Fruit fly (Drosophila melanogaster): ENCODE measurements around the gene Prx6a.

Prx6a gene

DNA sequence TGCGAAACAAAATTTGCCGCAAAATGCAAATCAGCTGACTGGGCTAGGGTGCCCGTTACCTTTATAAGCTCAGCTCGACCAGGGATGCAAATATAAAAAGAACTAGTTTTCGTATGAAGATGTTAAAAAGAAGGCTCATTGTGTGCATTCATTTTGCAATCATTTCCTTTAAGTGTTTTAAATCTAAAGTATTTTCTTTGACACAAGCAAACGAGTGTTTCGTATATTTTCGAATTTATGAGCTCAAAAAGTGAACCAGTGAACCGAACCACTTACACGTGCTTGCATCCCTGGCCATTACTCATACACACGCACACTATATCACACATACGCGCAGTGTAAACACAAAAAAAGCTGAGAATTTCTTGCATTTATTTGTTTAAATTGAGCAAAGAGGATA, at the start of gene Prx6a, which contains the start of gene Sbat (continued):
- peak; percentile 71 for TF ChIP-seq CG3847 (GFP tag; IDR thresholded peaks at IDR 0.05)
- no peak for TF ChIP-seq Lim3 (GFP tag; IDR thresholded peaks at IDR 0.05)
- peak; percentile 70 for TF ChIP-seq sisA (GFP tag; IDR thresholded peaks at IDR 0.05)
- peak; percentile 66 for TF ChIP-seq CG12942 (GFP tag; optimal IDR thresholded peaks at IDR 0.05)
- TF ChIP-seq E2f1 (GFP tag; IDR thresholded peaks at IDR 0.05), result peak; percentile 50
- peak; percentile 81 for TF ChIP-seq CG30403 (GFP tag; optimal IDR thresholded peaks at IDR 0.05)
- no peak for TF ChIP-seq CG6654 (GFP tag; optimal IDR thresholded peaks at IDR 0.05)
- TF ChIP-seq CG12769 (tag; optimal IDR thresholded peaks at IDR 0.05), result peak; percentile 77
- peak; percentile 52 for TF ChIP-seq Usf (GFP tag; optimal IDR thresholded peaks at IDR 0.05)
- TF ChIP-seq CkIIα-i1 (GFP tag; IDR thresholded peaks at IDR 0.05), result no peak
- peak; percentile 61 for TF ChIP-seq al (GFP tag; IDR thresholded peaks at IDR 0.05)
- TF ChIP-seq NK7.1 (GFP tag; optimal IDR thresholded peaks at IDR 0.05), result no peak
- peak; percentile 80 for TF ChIP-seq CG14710 (tag; optimal IDR thresholded peaks at IDR 0.05)
- TF ChIP-seq CG33557 (GFP tag; optimal IDR thresholded peaks at IDR 0.05), result peak; percentile 66
- TF ChIP-seq unc-4 (GFP tag; IDR thresholded peaks at IDR 0.05; ENCODE audit: partially characterized antibody), result peak; percentile 52
- TF ChIP-seq dysf (GFP tag; IDR thresholded peaks at IDR 0.05), result peak; percentile 74
- TF ChIP-seq Ets65A (GFP tag), result peak; percentile 96
- TF ChIP-seq ro (GFP tag; IDR thresholded peaks at IDR 0.05), result 0 out of 2 replicates have a peak, but pooled peaks have one; percentile 6
- TF ChIP-seq Dll (GFP tag; IDR thresholded peaks at IDR 0.05; ENCODE audit: partially characterized antibody), result peak; percentile 50; the same call in 2 of the 4 replicates
- TF ChIP-seq jumu (GFP tag; optimal IDR thresholded peaks at IDR 0.05), result peak; percentile 74
- TF ChIP-seq row (GFP tag; IDR thresholded peaks at IDR 0.05), result peak; percentile 97
- TF ChIP-seq Doc3 (GFP tag; IDR thresholded peaks at IDR 0.05; ENCODE audit: partially characterized antibody), result no peak
- peak; percentile 65 for TF ChIP-seq Dek (tag; optimal IDR thresholded peaks at IDR 0.05)
- peak; percentile 17 for TF ChIP-seq CTCF (GFP tag; optimal IDR thresholded peaks at IDR 0.05)
- no peak for TF ChIP-seq tio (GFP tag; optimal IDR thresholded peaks at IDR 0.05)
- TF ChIP-seq tap (tag; optimal IDR thresholded peaks at IDR 0.05), result peak; percentile 37
- peak; percentile 65 for TF ChIP-seq CG16863 (GFP tag; optimal IDR thresholded peaks at IDR 0.05)
- TF ChIP-seq CG10543 (GFP tag; optimal IDR thresholded peaks at IDR 0.05), result peak; percentile 80
- peak; percentile 50; the same call in 1 of the 3 replicates for TF ChIP-seq ci (GFP tag; IDR thresholded peaks at IDR 0.05)
- TF ChIP-seq ATbp (GFP tag; optimal IDR thresholded peaks at IDR 0.05), result peak; percentile 4
- TF ChIP-seq Drgx (GFP tag; IDR thresholded peaks at IDR 0.05), result no peak
- peak; percentile 60 for TF ChIP-seq CG8290 (GFP tag; optimal IDR thresholded peaks at IDR 0.05)
- TF ChIP-seq CG8290 (tag; optimal IDR thresholded peaks at IDR 0.05), result peak; percentile 55 to 69
- TF ChIP-seq CG12391 (tag; optimal IDR thresholded peaks at IDR 0.05), result peak; percentile 79
- peak; percentile 45 for TF ChIP-seq en (GFP tag; optimal IDR thresholded peaks at IDR 0.05)
- TF ChIP-seq CG8089 (GFP tag; optimal IDR thresholded peaks at IDR 0.05), result peak; percentile 45
- TF ChIP-seq Eip74EF (GFP tag; optimal IDR thresholded peaks at IDR 0.05), result no peak
- TF ChIP-seq grau (tag; optimal IDR thresholded peaks at IDR 0.05), result peak; percentile 80
- peak; percentile 44 for TF ChIP-seq CG8388 (GFP tag; optimal IDR thresholded peaks at IDR 0.05)
- peak; percentile 57 for TF ChIP-seq gsb-n (tag; optimal IDR thresholded peaks at IDR 0.05)
- peak; percentile 30 for TF ChIP-seq Nf-YB (GFP tag; optimal IDR thresholded peaks at IDR 0.05)
- TF ChIP-seq gt (GFP tag; IDR thresholded peaks at IDR 0.05), result no peak
- peak; percentile 23 for TF ChIP-seq CG18011 (GFP tag; optimal IDR thresholded peaks at IDR 0.05)
- TF ChIP-seq CG2120 (GFP tag; optimal IDR thresholded peaks at IDR 0.05), result peak; percentile 84
- peak; percentile 75 for TF ChIP-seq HmgD (GFP tag; optimal IDR thresholded peaks at IDR 0.05)
- peak; percentile 62 for TF ChIP-seq CG14441 (GFP tag; IDR thresholded peaks at IDR 0.05)
- peak; percentile 21; the same call in 1 of the 2 replicates for TF ChIP-seq onecut (GFP tag; IDR thresholded peaks at IDR 0.05)
- no peak for TF ChIP-seq pan (optimal IDR thresholded peaks at IDR 0.05)
- peak in 1 of 2 experiments; percentile 59 for TF ChIP-seq pan (GFP tag; optimal IDR thresholded peaks at IDR 0.05 in 1 of 2, IDR thresholded peaks at IDR 0.05 in 1 of 2)
- TF ChIP-seq Meics (GFP tag; optimal IDR thresholded peaks at IDR 0.05), result peak; percentile 68
- peak; percentile 21 for TF ChIP-seq CG6854 (GFP tag; optimal IDR thresholded peaks at IDR 0.05)
- TF ChIP-seq CG10959 (GFP tag; IDR thresholded peaks at IDR 0.05), result no peak
